Fruit fly (Drosophila melanogaster) whole organism: ENCODE measurements around the gene Cat.

Source experiments
- CG8478 ChIP-seq: fragments of >200 bp; optimal IDR thresholded peaks from 2 replicates; lab custom pipeline; 2018; ENCODE audit warnings: inconsistent platforms
- Dll ChIP-seq: fragments of >200 bp; optimal IDR thresholded peaks from 2 replicates; lab custom pipeline; 2017
- EcR ChIP-seq, 2 experiments: fragments of >200 bp; optimal IDR thresholded peaks; 2 replicates each; lab custom pipeline; 2017; ENCODE audit warnings: missing biosample characterization in 2 of 2, missing genetic modification characterization in 2 of 2, missing genetic modification reagents in 2 of 2
- pan ChIP-seq: fragments of >200 bp; optimal IDR thresholded peaks from 2 replicates; lab custom pipeline; 2017
- psq ChIP-seq: fragments of >200 bp; optimal IDR thresholded peaks from 2 replicates; lab custom pipeline; 2017
- usp ChIP-seq: fragments of >200 bp; optimal IDR thresholded peaks from 2 replicates; lab custom pipeline; 2017; ENCODE audit warnings: missing biosample characterization, missing genetic modification characterization, mixed read lengths

Gene Cat

dm6 chr3L:18825993-18826392 is 3.6 kb downstream of the Cat start:
- TF ChIP-seq psq (no peak), pan (lab: Kevin White, UChicago) (no peak), EcR (GFP tag; optimal IDR thresholded peaks at IDR 0.05; lab: Kevin White, UChicago) (no peak), usp (GFP tag; lab: Kevin White, UChicago) (no peak), CG8478 (no peak), Dll (no peak)

dm6 chr3L:18828318-18828717 is 5.9 kb downstream of the Cat start:
- no peak for TF ChIP-seq CG8478
- no peak for TF ChIP-seq pan (lab: Kevin White, UChicago)
- no peak for TF ChIP-seq usp (GFP tag; lab: Kevin White, UChicago)
- TF ChIP-seq psq: no peak
- TF ChIP-seq Dll: no peak
- no peak for TF ChIP-seq EcR (GFP tag; optimal IDR thresholded peaks at IDR 0.05; lab: Kevin White, UChicago)

DNA sequence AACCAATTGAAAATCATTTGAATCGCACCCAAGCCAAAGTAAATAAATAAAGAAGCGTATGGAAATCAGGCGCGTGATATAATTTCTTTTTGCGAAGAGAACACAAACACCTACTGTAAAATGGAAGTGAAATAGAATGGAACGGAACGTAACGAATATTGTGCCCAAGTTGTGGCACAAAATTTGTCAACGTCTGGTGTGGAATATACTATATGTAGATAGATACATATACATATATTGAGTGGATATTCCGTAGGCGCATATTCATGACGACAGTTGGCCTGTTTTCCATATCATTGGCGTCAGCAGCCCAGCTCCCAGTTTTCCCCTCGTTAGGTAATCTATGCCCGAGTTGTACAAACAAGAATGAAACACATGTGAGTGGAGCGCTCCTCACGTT is 9.8 kb downstream of the Cat start:
- no peak for TF ChIP-seq pan (lab: Kevin White, UChicago)
- no peak for TF ChIP-seq usp (GFP tag; lab: Kevin White, UChicago)
- TF ChIP-seq CG8478: no peak
- TF ChIP-seq EcR (GFP tag; optimal IDR thresholded peaks at IDR 0.05; lab: Kevin White, UChicago): no peak
- TF ChIP-seq Dll: no peak

DNA sequence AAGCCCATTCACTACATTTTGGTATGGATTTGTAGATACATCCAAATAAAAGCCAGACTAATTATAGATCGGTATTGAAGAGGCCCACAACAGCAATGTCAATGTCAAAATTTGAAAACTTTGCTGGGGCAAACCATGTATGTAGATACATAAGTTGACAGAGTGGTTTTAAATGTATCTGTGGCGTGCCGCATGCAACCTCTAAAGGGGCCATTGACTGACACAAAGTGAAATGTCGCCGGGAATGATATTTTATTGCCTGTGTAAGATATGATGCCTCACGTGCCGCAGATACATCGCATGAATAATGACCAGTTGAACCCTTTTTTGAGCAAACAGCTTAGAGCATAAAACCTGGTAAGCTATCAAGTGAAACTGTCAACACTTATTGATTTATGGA is 10.3 kb downstream of the Cat start:
- peak in 1 of 2 experiments; percentile 22 for TF ChIP-seq EcR (GFP tag; optimal IDR thresholded peaks at IDR 0.05; lab: Kevin White, UChicago)
- TF ChIP-seq usp (GFP tag; lab: Kevin White, UChicago): no peak

DNA sequence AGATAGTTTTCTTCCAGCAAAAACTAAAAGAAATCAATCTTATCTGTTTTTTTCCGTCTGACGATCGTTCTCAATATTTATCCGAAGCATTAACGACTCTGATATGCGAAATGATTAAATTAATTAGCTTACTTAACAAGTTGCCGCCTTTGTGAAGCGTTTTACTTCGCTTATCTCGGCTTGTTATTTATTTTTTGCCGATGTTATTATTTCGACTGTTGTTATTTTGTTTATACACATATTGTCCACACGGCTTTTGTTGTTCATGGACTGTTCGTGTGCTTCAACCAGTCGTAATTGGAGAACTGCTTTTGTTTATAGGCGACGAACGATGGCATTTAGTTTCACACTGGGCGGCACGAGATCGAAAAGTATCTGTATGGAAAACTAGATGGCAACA is 10.8 kb downstream of the Cat start:
- no peak for TF ChIP-seq EcR (GFP tag; optimal IDR thresholded peaks at IDR 0.05; lab: Kevin White, UChicago)
- no peak for TF ChIP-seq CG8478
- TF ChIP-seq usp (GFP tag; lab: Kevin White, UChicago): no peak
- no peak for TF ChIP-seq Dll
- TF ChIP-seq psq: no peak

DNA sequence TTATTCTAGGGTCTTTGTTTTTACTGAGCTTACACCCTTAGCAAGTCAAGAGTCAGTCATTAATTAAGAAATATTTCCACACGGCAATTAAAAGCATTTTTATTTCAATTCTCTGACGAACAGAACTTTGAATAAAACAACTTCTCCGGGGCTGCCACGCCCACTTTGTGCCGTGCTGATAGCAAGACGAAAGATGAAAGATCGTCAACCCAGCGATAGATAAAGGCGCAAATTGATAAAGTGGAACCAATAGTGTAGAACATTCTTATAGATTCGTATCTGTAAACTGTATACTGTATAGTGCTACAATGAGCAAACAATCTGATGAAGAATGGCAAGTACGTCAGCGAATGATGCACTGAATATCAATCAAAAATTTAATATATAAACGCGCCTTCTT is 12.5 kb downstream of the Cat start:
- TF ChIP-seq EcR (GFP tag; optimal IDR thresholded peaks at IDR 0.05; lab: Kevin White, UChicago) (no peak), Dll (no peak), psq (no peak)

DNA sequence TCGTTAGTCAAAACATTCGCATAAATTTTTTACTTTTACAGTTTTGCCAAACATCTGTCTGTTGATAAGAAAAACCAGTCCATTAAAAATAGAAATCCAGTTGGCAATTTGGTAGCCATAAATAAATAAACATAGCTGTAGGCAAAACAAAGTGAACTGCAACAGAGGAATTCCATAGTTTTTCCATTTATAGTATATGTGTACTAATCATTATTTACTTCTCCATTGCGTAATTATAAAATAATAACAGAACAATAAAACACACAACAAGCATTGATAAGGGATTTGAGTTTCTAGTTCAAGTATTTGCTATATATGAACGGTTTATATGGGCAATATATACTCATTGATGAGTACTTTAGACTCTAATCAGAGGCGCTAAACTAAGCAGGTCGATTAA is 14.3 kb downstream of the Cat start:
- no peak for TF ChIP-seq Dll

DNA sequence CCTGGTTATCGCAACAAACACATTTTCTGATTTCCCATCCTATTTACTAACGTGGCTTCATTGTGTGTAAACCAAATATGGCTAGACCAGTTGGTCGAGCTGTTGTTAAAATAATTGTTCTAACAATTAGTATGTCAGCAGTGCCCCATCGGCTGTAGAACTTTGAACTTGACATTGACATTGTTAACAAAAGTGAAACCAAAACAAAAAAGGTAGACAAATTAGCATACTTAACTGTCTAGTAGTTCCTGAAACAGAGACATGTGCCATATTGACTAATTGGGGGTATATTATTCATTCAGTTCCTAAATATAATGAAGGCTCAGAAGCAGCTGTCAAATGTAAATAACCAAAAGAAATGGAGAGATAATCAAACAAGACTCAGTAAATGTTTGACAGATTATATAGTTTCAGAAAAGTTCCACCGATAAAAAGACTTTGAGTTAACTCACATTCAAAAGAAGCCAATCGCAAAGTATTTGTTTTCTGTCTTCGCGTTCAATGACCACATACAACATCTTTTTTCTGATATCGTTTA is 15.4 kb downstream of the Cat start:
- TF ChIP-seq pan (lab: Kevin White, UChicago): no peak
- no peak for TF ChIP-seq psq
- no peak for TF ChIP-seq usp (GFP tag; lab: Kevin White, UChicago)
- TF ChIP-seq Dll: no peak
- TF ChIP-seq EcR (GFP tag; optimal IDR thresholded peaks at IDR 0.05; lab: Kevin White, UChicago): no peak
- TF ChIP-seq CG8478: no peak

DNA sequence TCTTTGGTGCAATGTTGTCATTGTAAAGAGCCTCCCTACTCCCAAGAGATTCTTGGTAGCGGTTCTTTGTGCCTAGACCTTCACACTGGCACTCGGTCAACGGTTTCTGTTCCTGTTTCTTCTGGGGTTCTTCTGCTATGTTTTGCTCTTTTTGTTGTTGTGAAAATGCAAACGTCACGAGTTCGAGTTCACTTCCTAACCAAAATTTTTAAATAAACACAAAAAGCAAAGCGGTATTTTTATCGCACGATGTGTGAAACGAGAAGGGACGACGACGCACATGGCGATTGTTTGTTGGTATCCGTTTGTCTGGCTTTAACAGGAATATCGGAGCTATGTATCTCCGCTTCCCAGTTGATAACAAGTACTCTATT is 17.6 kb downstream of the Cat start:
- TF ChIP-seq EcR (GFP tag; optimal IDR thresholded peaks at IDR 0.05; lab: Kevin White, UChicago) (no peak), pan (lab: Kevin White, UChicago) (no peak), psq (no peak), CG8478 (no peak), Dll (no peak), usp (GFP tag; lab: Kevin White, UChicago) (no peak)

DNA sequence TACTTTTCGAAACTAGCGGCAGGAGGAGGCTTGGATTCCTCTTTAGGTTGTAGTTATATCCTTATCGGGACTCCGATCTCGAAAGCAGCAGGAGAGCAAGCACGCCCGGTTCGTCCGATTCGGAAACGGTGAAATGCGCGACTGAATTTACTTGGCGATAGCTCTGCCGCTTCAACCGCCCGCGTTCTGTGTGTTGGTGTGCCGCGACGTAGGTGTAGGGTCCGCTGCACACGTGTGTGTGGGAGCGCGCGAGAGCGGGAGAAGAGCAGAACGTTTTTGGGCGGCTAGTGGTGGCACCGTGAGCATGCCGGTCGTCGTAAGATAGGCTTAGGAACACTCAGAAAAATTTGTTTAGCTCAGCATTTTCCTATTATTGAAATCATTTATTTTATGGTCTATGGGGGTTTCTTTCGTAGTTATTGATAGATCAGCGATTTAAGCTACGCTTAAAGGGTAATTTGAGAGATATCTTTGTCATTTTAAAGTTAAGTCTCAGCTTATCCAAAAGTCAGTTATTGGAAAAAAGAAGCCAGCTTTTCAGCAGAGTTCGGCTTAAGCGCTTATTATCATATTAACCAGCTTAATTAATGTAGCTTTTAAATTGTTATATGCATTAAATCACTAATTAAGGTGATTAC is 18.1 kb downstream of the Cat start:
- TF ChIP-seq usp (GFP tag; lab: Kevin White, UChicago) (no peak), psq (no peak), CG8478 (no peak), pan (lab: Kevin White, UChicago) (no peak), EcR (GFP tag; optimal IDR thresholded peaks at IDR 0.05; lab: Kevin White, UChicago) (no peak)

DNA sequence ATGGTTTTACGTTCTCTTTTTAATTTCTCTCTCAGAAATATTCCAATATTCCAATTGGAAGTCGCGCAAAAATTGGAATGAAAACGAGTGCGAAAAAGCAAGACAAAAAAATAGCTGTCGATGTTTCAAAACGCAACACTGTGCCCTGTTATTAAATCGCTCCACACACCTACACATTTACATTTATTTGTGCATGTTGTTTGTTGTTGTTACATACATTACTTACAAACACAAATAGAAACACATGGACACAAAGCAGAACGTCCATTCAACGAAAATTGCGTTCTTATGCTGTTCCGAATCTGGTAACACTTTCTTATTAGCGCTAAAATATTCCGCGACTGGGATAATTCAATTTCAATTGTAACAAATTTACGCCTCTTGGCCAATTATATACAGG is 18.9 kb downstream of the Cat start:
- TF ChIP-seq psq (no peak), pan (lab: Kevin White, UChicago) (no peak), CG8478 (no peak)

DNA sequence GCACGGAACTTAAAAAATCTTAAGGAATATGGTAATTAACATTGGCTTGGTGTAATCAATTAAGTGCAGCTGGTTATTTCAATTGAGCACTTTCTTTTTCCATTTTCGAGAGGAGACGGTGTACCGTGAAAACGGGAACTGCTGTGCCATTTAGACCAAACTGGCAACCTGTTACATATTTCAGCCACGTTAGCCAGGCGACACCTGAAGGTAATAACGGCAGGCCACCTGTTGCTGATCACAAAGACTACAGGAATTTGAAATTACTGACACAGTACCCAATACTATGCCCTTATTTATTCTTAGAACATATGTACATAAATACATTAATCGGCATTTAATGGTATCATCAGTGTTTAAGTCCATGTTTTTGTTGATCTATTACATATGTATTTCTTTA is 19.8 kb downstream of the Cat start:
- TF ChIP-seq EcR (GFP tag; optimal IDR thresholded peaks at IDR 0.05; lab: Kevin White, UChicago) (no peak), psq (no peak), Dll (no peak), pan (lab: Kevin White, UChicago) (no peak), usp (GFP tag; lab: Kevin White, UChicago) (no peak), CG8478 (no peak)

dm6 chr3L:18845833-18846232 is 23.4 kb downstream of the Cat start:
- TF ChIP-seq psq (no peak), Dll (no peak), pan (lab: Kevin White, UChicago) (no peak), EcR (GFP tag; optimal IDR thresholded peaks at IDR 0.05; lab: Kevin White, UChicago) (no peak), CG8478 (no peak), usp (GFP tag; lab: Kevin White, UChicago) (no peak)

dm6 chr3L:18846233-18846271 is 23.6 kb downstream of the Cat start, which contains the start of gene Indy:
TSS of gene Indy (minus strand) at chr3L:18846267.
- TF ChIP-seq Dll: no peak

DNA sequence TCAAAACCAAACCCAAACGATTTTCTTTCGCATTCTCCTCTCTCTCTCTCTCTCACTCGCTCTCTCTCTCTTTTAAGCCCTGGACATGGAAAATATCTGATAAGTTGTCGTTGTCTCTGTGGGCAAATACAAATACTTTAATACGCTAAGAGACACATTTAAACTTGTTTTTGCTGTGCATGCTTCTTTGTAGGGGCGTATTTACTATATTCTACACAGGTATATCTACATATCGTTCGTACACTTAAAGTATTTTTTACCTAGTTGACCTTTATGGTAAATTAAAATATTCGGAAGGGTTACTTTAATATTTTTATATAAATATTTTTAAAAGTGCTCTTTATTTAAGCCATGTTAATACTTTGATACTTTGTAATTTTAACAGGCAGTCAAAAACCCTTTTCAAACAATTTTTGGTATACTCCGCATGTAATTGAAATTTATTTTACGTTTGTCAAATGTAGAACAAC is 23.9 kb downstream of the Cat start:
- no peak for TF ChIP-seq usp (GFP tag; lab: Kevin White, UChicago)
- TF ChIP-seq pan (lab: Kevin White, UChicago): no peak
- no peak for TF ChIP-seq psq
- no peak for TF ChIP-seq EcR (GFP tag; optimal IDR thresholded peaks at IDR 0.05; lab: Kevin White, UChicago)
- TF ChIP-seq Dll: no peak
- no peak for TF ChIP-seq CG8478
